Worm (Caenorhabditis elegans): ENCODE data around the gene baf-1.

- TF ChIP-seq tbx-2 (tag; optimal IDR thresholded peaks at IDR 0.05) (no peak), blmp-1 (tag; optimal IDR thresholded peaks at IDR 0.05) (no peak)
Observed at ce11 chrIII:9488431-9488830, 21.2 kb downstream of the baf-1 start, which contains the start of gene nlp-36.

All from whole organism, L1 larva.